Fruit fly (Drosophila melanogaster) whole organism, embryonic: ENCODE measurements around the gene CG32267.

Experiments
- B-H1 ChIP-seq: fragments of 200-800 bp; sonication (Bioruptor generic); IDR thresholded peaks from 3 replicates; pipeline ENCODE4 v1.3.6; 2022; ENCODE audit warnings: missing biosample characterization, missing genetic modification characterization
- CG10274 ChIP-seq: fragments of 200-800 bp; sonication (Bioruptor generic); optimal IDR thresholded peaks from 3 replicates; lab custom pipeline; 2017; ENCODE audit warnings: missing biosample characterization, mild to moderate bottlenecking, missing genetic modification characterization
- CG11247 ChIP-seq: fragments of 200-800 bp; sonication (Bioruptor generic); IDR thresholded peaks from 2 replicates; pipeline ENCODE4 v1.3.6; 2022; ENCODE audit warnings: missing biosample characterization, missing genetic modification characterization
- CG1233 ChIP-seq: fragments of 200-800 bp; sonication (Bioruptor generic); optimal IDR thresholded peaks from 4 replicates; lab custom pipeline; 2018; ENCODE audit warnings: missing biosample characterization, mild to moderate bottlenecking, missing genetic modification characterization
- CG12769 ChIP-seq: fragments of 200-800 bp; sonication (Bioruptor generic); optimal IDR thresholded peaks from 2 replicates; lab custom pipeline; 2019; ENCODE audit warnings: missing biosample characterization, mild to moderate bottlenecking, missing genetic modification characterization, moderate library complexity
- CG12942 ChIP-seq: fragments of 200-800 bp; sonication (Bioruptor generic); optimal IDR thresholded peaks from 3 replicates; lab custom pipeline; 2016; ENCODE audit warnings: missing biosample characterization, missing genetic modification characterization
- CG14014 ChIP-seq: fragments of 200-800 bp; sonication (Bioruptor generic); IDR thresholded peaks from 2 replicates; pipeline ENCODE4 v1.3.6; 2022; ENCODE audit warnings: missing biosample characterization, missing genetic modification characterization
- CG15514 ChIP-seq: fragments of 200-800 bp; sonication (Bioruptor generic); optimal IDR thresholded peaks from 3 replicates; lab custom pipeline; 2017; ENCODE audit warnings: missing biosample characterization, missing genetic modification characterization, mild to moderate bottlenecking, moderate library complexity, missing genetic modification reagents
- CG17912 ChIP-seq: fragments of 200-800 bp; sonication (Bioruptor generic); optimal IDR thresholded peaks from 2 replicates; lab custom pipeline; 2018; ENCODE audit warnings: missing biosample characterization, mild to moderate bottlenecking, missing genetic modification characterization
- CG1792 ChIP-seq: fragments of 200-800 bp; sonication (Bioruptor generic); optimal IDR thresholded peaks from 2 replicates; lab custom pipeline; 2016; ENCODE audit warnings: missing biosample characterization, missing genetic modification characterization
- CG1832 ChIP-seq: fragments of 200-800 bp; sonication (Bioruptor generic); optimal IDR thresholded peaks from 2 replicates; lab custom pipeline; 2017; ENCODE audit warnings: missing biosample characterization, mild to moderate bottlenecking, missing genetic modification characterization, inconsistent platforms
- CG2199 ChIP-seq: fragments of 200-800 bp; sonication (Bioruptor generic); IDR thresholded peaks from 3 replicates; pipeline ENCODE4 v1.3.6; 2022; ENCODE audit warnings: missing biosample characterization, missing genetic modification characterization
- CG4328 ChIP-seq: fragments of 200-800 bp; sonication (Bioruptor generic); optimal IDR thresholded peaks from 3 replicates; lab custom pipeline; 2017; ENCODE audit warnings: missing biosample characterization, missing genetic modification reagents, missing genetic modification characterization
- CG7745 ChIP-seq: fragments of 200-800 bp; sonication (Bioruptor generic); optimal IDR thresholded peaks from 2 replicates; lab custom pipeline; 2018; ENCODE audit warnings: missing biosample characterization, mild to moderate bottlenecking, missing genetic modification characterization, moderate library complexity
- CG7963 ChIP-seq: fragments of 200-800 bp; sonication (Bioruptor generic); IDR thresholded peaks from 3 replicates; pipeline ENCODE4 v1.3.6; 2022; ENCODE audit warnings: missing biosample characterization, missing genetic modification characterization; ENCODE audit not compliant: partially characterized antibody
- CG9437 ChIP-seq: fragments of 200-800 bp; sonication (Bioruptor generic); optimal IDR thresholded peaks from 2 replicates; lab custom pipeline; 2018; ENCODE audit warnings: missing biosample characterization, mild to moderate bottlenecking, missing genetic modification characterization
- CG9727 ChIP-seq: fragments of 200-800 bp; sonication (Bioruptor generic); optimal IDR thresholded peaks from 3 replicates; lab custom pipeline; 2017; ENCODE audit warnings: missing biosample characterization, mild to moderate bottlenecking, missing genetic modification characterization
- Chrac-16 ChIP-seq: fragments of 200-800 bp; sonication (Bioruptor generic); optimal IDR thresholded peaks from 3 replicates; lab custom pipeline; 2016; ENCODE audit warnings: missing biosample characterization, missing genetic modification characterization
- Dek ChIP-seq: fragments of 200-800 bp; sonication (Bioruptor generic); optimal IDR thresholded peaks from 3 replicates; lab custom pipeline; 2019; ENCODE audit warnings: missing biosample characterization, mild to moderate bottlenecking, missing genetic modification characterization, moderate library complexity
- Dref ChIP-seq: fragments of 200-800 bp; sonication (Bioruptor generic); IDR thresholded peaks from 2 replicates; pipeline ENCODE4 v1.3.6; 2022; ENCODE audit warnings: missing biosample characterization, missing genetic modification characterization
- H15 ChIP-seq: fragments of 200-800 bp; sonication (Bioruptor generic); IDR thresholded peaks from 3 replicates; pipeline ENCODE4 v1.3.6; 2022; ENCODE audit warnings: missing biosample characterization, missing genetic modification characterization
- Hey ChIP-seq: fragments of 200-800 bp; sonication (Bioruptor generic); optimal IDR thresholded peaks from 3 replicates; lab custom pipeline; 2018; ENCODE audit warnings: missing biosample characterization, mild to moderate bottlenecking, missing genetic modification characterization
- Hr78 ChIP-seq, 2 experiments: fragments of 200-800 bp in 1 of 2; fragments of >200 bp in 1 of 2; sonication (Bioruptor generic) in 1 of 2; optimal IDR thresholded peaks; 2 replicates each; lab custom pipeline; 2017 to 2019; ENCODE audit warnings: missing biosample characterization in 2 of 2, missing genetic modification characterization in 2 of 2, mild to moderate bottlenecking in 1 of 2, moderate library complexity in 1 of 2
- Med ChIP-seq: fragments of 200-800 bp; sonication (Bioruptor generic); peaks from one replicate; lab custom pipeline; 2016; ENCODE audit warnings: missing biosample characterization, missing genetic modification characterization, mild to moderate bottlenecking, inconsistent platforms, moderate library complexity
- Mrtf ChIP-seq: fragments of 200-800 bp; sonication (Bioruptor generic); IDR thresholded peaks from 3 replicates; pipeline ENCODE4 v1.3.6; 2022; ENCODE audit warnings: missing biosample characterization, missing genetic modification characterization
- NC2α ChIP-seq: fragments of 200-800 bp; sonication (Bioruptor generic); optimal IDR thresholded peaks from 2 replicates; lab custom pipeline; 2016; ENCODE audit warnings: missing biosample characterization, missing genetic modification characterization
- Nf-YC ChIP-seq: fragments of 200-800 bp; optimal IDR thresholded peaks from 3 replicates; lab custom pipeline; 2019; ENCODE audit warnings: missing biosample characterization, mild to moderate bottlenecking, missing genetic modification characterization, moderate library complexity
- Xbp1 ChIP-seq: fragments of 200-800 bp; sonication (Bioruptor generic); optimal IDR thresholded peaks from 3 replicates; lab custom pipeline; 2016; ENCODE audit warnings: missing biosample characterization, mild to moderate bottlenecking, missing genetic modification characterization
- al ChIP-seq: fragments of 200-800 bp; sonication (Bioruptor generic); IDR thresholded peaks from 2 replicates; pipeline ENCODE4 v1.3.6; 2022; ENCODE audit warnings: missing biosample characterization, missing genetic modification characterization
- ara ChIP-seq: fragments of 200-800 bp; sonication (Bioruptor generic); IDR thresholded peaks from 2 replicates; pipeline ENCODE4 v1.3.6; 2022; ENCODE audit warnings: missing biosample characterization, missing genetic modification characterization
- ase ChIP-seq: fragments of 200-800 bp; sonication (Bioruptor generic); IDR thresholded peaks from 3 replicates; pipeline ENCODE4 v1.3.6; 2022; ENCODE audit warnings: missing biosample characterization, missing genetic modification characterization
- cg ChIP-seq: fragments of 200-800 bp; sonication (Bioruptor generic); optimal IDR thresholded peaks from 3 replicates; lab custom pipeline; 2019; ENCODE audit warnings: missing biosample characterization, mild to moderate bottlenecking, missing genetic modification characterization, moderate library complexity
- croc ChIP-seq: fragments of 200-800 bp; sonication (Bioruptor generic); conservative IDR thresholded peaks from 3 replicates; pipeline ENCODE4 v1.3.6; 2022; ENCODE audit warnings: missing biosample characterization, missing genetic modification characterization
- disco-r ChIP-seq: fragments of 200-800 bp; sonication (Bioruptor generic); optimal IDR thresholded peaks from 2 replicates; lab custom pipeline; 2016; ENCODE audit warnings: missing biosample characterization, missing genetic modification characterization
- en ChIP-seq: fragments of 200-800 bp; sonication (Bioruptor generic); optimal IDR thresholded peaks from 2 replicates; lab custom pipeline; 2016; ENCODE audit warnings: missing biosample characterization, missing genetic modification characterization
- ewg ChIP-seq: fragments of 200-800 bp; sonication (Bioruptor generic); optimal IDR thresholded peaks from 3 replicates; lab custom pipeline; 2017; ENCODE audit warnings: mild to moderate bottlenecking, missing biosample characterization, missing genetic modification reagents, missing genetic modification characterization
- lbe ChIP-seq: fragments of 200-800 bp; sonication (Bioruptor generic); optimal IDR thresholded peaks from 2 replicates; lab custom pipeline; 2016; ENCODE audit warnings: missing biosample characterization, mild to moderate bottlenecking, missing genetic modification characterization
- odd ChIP-seq: fragments of 200-800 bp; sonication (Bioruptor generic); optimal IDR thresholded peaks from 2 replicates; lab custom pipeline; 2017; ENCODE audit warnings: missing biosample characterization, mild to moderate bottlenecking, missing genetic modification characterization
- otp ChIP-seq: fragments of 200-800 bp; sonication (Bioruptor generic); IDR thresholded peaks from 3 replicates; pipeline ENCODE4, ENCODE4 v1.3.6; 2022; ENCODE audit warnings: missing biosample characterization, missing genetic modification characterization
- peb ChIP-seq: fragments of 200-800 bp; sonication (Bioruptor generic); IDR thresholded peaks from 2 replicates; pipeline ENCODE4 v1.3.6; 2022; ENCODE audit warnings: missing biosample characterization, missing genetic modification characterization
- phol ChIP-seq: fragments of 200-800 bp; sonication (Bioruptor generic); optimal IDR thresholded peaks from 3 replicates; lab custom pipeline; 2018; ENCODE audit warnings: missing biosample characterization, mild to moderate bottlenecking, missing genetic modification characterization, moderate library complexity
- pzg ChIP-seq: fragments of 200-800 bp; sonication (Bioruptor generic); optimal IDR thresholded peaks from 3 replicates; lab custom pipeline; 2018; ENCODE audit warnings: missing biosample characterization, mild to moderate bottlenecking, missing genetic modification characterization, moderate library complexity
- sd ChIP-seq: fragments of 200-800 bp; sonication (Bioruptor generic); optimal IDR thresholded peaks from 3 replicates; lab custom pipeline; 2018; ENCODE audit warnings: missing biosample characterization, mild to moderate bottlenecking, missing genetic modification characterization, moderate library complexity
- so ChIP-seq: fragments of 200-800 bp; sonication (Bioruptor generic); IDR thresholded peaks from 3 replicates; pipeline ENCODE4 v1.3.6; 2022; ENCODE audit warnings: missing biosample characterization, missing genetic modification characterization
- trh ChIP-seq: fragments of 200-800 bp; sonication (Bioruptor generic); optimal IDR thresholded peaks from 2 replicates; lab custom pipeline; 2016; ENCODE audit warnings: missing biosample characterization, missing genetic modification characterization
- tx ChIP-seq: fragments of 200-800 bp; sonication (Bioruptor generic); optimal IDR thresholded peaks from 2 replicates; lab custom pipeline; 2016; ENCODE audit warnings: missing biosample characterization, missing genetic modification characterization
- yki ChIP-seq: fragments of >200 bp; optimal IDR thresholded peaks from 3 replicates; lab custom pipeline; 2018
- zfh2 ChIP-seq: fragments of 200-800 bp; sonication (Bioruptor generic); optimal IDR thresholded peaks from 2 replicates; lab custom pipeline; 2016; ENCODE audit warnings: missing biosample characterization, missing genetic modification characterization

Gene CG32267

dm6 chr3L:3434882-3435281, 37.0 kb downstream of the CG32267 start (continued):
- TF ChIP-seq al (GFP tag; lab: Robert Waterston, UW), result no peak
- TF ChIP-seq odd (GFP tag; lab: Kevin White, UChicago), result no peak
- no peak for TF ChIP-seq CG7745 (tag; lab: Kevin White, UChicago)
- no peak for TF ChIP-seq trh (GFP tag; lab: Kevin White, UChicago)
- peak; percentile 63; the same call in 1 of the 2 replicates for TF ChIP-seq ara (GFP tag; lab: Robert Waterston, UW)
- no peak for TF ChIP-seq CG2199 (GFP tag; lab: Robert Waterston, UW)
- no peak for TF ChIP-seq pzg (GFP tag; lab: Kevin White, UChicago)
- TF ChIP-seq ase, result no peak
- peak; percentile 44; the same call in 1 of the 3 replicates for TF ChIP-seq H15 (GFP tag; lab: Robert Waterston, UW)
- TF ChIP-seq CG1233 (GFP tag; lab: Kevin White, UChicago), result no peak
- no peak for TF ChIP-seq Nf-YC (tag; lab: Kevin White, UChicago)
- no peak for TF ChIP-seq peb (GFP tag; lab: Robert Waterston, UW)
- TF ChIP-seq so (GFP tag; lab: Robert Waterston, UW), result 0 out of 3 replicates have a peak, but pooled peaks have one; percentile 49
- TF ChIP-seq CG9437 (GFP tag; lab: Kevin White, UChicago), result no peak
- peak; percentile 75; the same call in 2 of the 3 replicates for TF ChIP-seq otp (GFP tag; lab: Robert Waterston, UW)
- TF ChIP-seq CG12942, result no peak
- TF ChIP-seq Dref (GFP tag; lab: Robert Waterston, UW), result no peak
- TF ChIP-seq lbe (GFP tag; lab: Kevin White, UChicago), result no peak
- peak; percentile 16 for TF ChIP-seq CG12769 (tag; lab: Kevin White, UChicago)
- TF ChIP-seq CG17912 (GFP tag; lab: Kevin White, UChicago), result no peak
- no peak for TF ChIP-seq CG7963 (GFP tag; lab: Robert Waterston, UW)
- no peak for TF ChIP-seq yki

dm6 chr3L:3433955-3434354, 38.0 kb downstream of the CG32267 start:
- TF ChIP-seq Mrtf (GFP tag; lab: Robert Waterston, UW) (no peak), en (GFP tag; lab: Kevin White, UChicago) (no peak), CG1832 (GFP tag; lab: Kevin White, UChicago) (no peak), cg (peak; percentile 30), sd (peak; percentile 72), Med (peak; percentile 53)

- no peak for TF ChIP-seq tx (GFP tag; lab: Kevin White, UChicago)
- no peak for TF ChIP-seq NC2α (GFP tag; lab: Kevin White, UChicago)
- peak; percentile 72 for TF ChIP-seq CG15514 (GFP tag; lab: Kevin White, UChicago)
- TF ChIP-seq croc (GFP tag; lab: Robert Waterston, UW), result peak; percentile 58
- TF ChIP-seq disco-r (GFP tag; lab: Kevin White, UChicago), result peak; percentile 12
- TF ChIP-seq Hr78 (GFP tag; optimal IDR thresholded peaks at IDR 0.05; lab: Kevin White, UChicago), result peak in 1 of 2 experiments; percentile 66
- TF ChIP-seq zfh2 (GFP tag; lab: Kevin White, UChicago), result peak; percentile 2
- peak; percentile 82 for TF ChIP-seq CG9727 (GFP tag; lab: Kevin White, UChicago)
- TF ChIP-seq CG1792 (GFP tag; lab: Kevin White, UChicago), result peak; percentile 38
- TF ChIP-seq ewg, result peak; percentile 70
- TF ChIP-seq CG14014, result peak; percentile 90
- TF ChIP-seq Hey (tag; lab: Kevin White, UChicago), result peak; percentile 50
- peak; percentile 82 for TF ChIP-seq Xbp1 (GFP tag; lab: Kevin White, UChicago)
- peak; percentile 78 for TF ChIP-seq B-H1 (GFP tag; lab: Robert Waterston, UW)
- TF ChIP-seq Chrac-16 (GFP tag; lab: Kevin White, UChicago), result peak; percentile 68
- TF ChIP-seq Dek (tag; lab: Kevin White, UChicago), result peak; percentile 82
- TF ChIP-seq CG4328 (GFP tag; lab: Kevin White, UChicago), result peak; percentile 59
- peak; percentile 76 for TF ChIP-seq CG11247
- TF ChIP-seq phol, result peak; percentile 84
- peak; percentile 60 for TF ChIP-seq CG10274 (GFP tag; lab: Kevin White, UChicago)
Measured at dm6 chr3L:3432656-3433344, 39.1 kb downstream of the CG32267 start.
